Worm (Caenorhabditis elegans): ENCODE results near the gene idpb-4.

DNA sequence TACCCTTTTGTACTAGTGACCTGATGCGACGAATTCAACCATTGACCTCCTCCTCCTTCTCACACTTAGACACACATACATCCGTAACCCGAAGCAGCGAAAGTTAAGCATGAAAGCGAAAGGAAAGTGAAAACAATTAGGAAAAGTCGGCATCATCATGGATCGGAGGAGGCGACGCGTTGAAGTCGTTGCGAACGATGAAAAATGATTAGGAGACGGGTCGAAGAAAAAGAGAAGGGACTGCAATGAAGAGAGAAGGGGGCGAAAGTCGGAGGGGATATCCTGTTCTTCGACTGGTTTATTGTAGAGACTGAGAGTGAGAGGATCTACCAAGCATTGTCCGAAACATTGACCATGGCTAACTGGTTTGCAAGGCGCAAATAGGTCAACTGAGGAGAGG, 13.7 kb upstream of the idpb-4 start:
- TF ChIP-seq klf-2 (GFP tag; conservative IDR thresholded peaks at IDR 0.05) (no peak), ref-1 (GFP tag; conservative IDR thresholded peaks at IDR 0.05) (no peak), flt-1 (GFP tag; IDR thresholded peaks at IDR 0.05) (no peak), med-1 (GFP tag; optimal IDR thresholded peaks at IDR 0.05; ENCODE audit: insufficient read depth) (no peak), tab-1 (GFP tag; IDR thresholded peaks at IDR 0.05) (no peak), T22C8.4 (GFP tag; IDR thresholded peaks at IDR 0.05) (no peak)

Data from whole organism, midembryonic.